Fruit fly (Drosophila melanogaster) whole organism, embryonic: ENCODE results near the gene CG7685.

ENCODE experiments used
- Atf3 ChIP-seq: fragments of 200-800 bp; sonication (Bioruptor generic); optimal IDR thresholded peaks from 3 replicates; lab custom pipeline; 2016; ENCODE audit warnings: missing biosample characterization, missing genetic modification characterization
- Blimp-1 ChIP-seq: fragments of 200-800 bp; sonication (Bioruptor generic); optimal IDR thresholded peaks from 3 replicates; lab custom pipeline; 2018; ENCODE audit warnings: missing biosample characterization, missing genetic modification characterization, mild to moderate bottlenecking, moderate library complexity, missing genetic modification reagents
- CG10209 ChIP-seq: fragments of 200-800 bp; sonication (Bioruptor generic); optimal IDR thresholded peaks from 3 replicates; lab custom pipeline; 2017; ENCODE audit warnings: missing biosample characterization, mild to moderate bottlenecking, missing genetic modification characterization, missing genetic modification reagents
- CG10543 ChIP-seq: fragments of 200-800 bp; sonication (Bioruptor generic); optimal IDR thresholded peaks from 3 replicates; lab custom pipeline; 2017; ENCODE audit warnings: missing biosample characterization, mild to moderate bottlenecking, missing genetic modification characterization, moderate library complexity
- CG11456 ChIP-seq: fragments of 200-800 bp; sonication (Bioruptor generic); IDR thresholded peaks from 3 replicates; pipeline ENCODE4 v1.3.6; 2022; ENCODE audit warnings: missing biosample characterization, missing genetic modification characterization
- CG11695 ChIP-seq: fragments of 200-800 bp; sonication (Bioruptor generic); IDR thresholded peaks from 3 replicates; pipeline ENCODE4 v1.3.6; 2022; ENCODE audit warnings: missing biosample characterization, missing genetic modification characterization
- CG12155 ChIP-seq: fragments of 200-800 bp; sonication (Bioruptor generic); optimal IDR thresholded peaks from 3 replicates; lab custom pipeline; 2016; ENCODE audit warnings: missing biosample characterization, missing genetic modification characterization
- CG12219 ChIP-seq: fragments of 200-800 bp; sonication (Bioruptor generic); optimal IDR thresholded peaks from 3 replicates; lab custom pipeline; 2018; ENCODE audit warnings: missing biosample characterization, mild to moderate bottlenecking, missing genetic modification characterization
- CG16813 ChIP-seq: fragments of 200-800 bp; sonication (Bioruptor generic); IDR thresholded peaks from 3 replicates; pipeline ENCODE4 v1.3.6; 2022; ENCODE audit warnings: missing biosample characterization, missing genetic modification characterization; ENCODE audit not compliant: partially characterized antibody
- CG16815 ChIP-seq: fragments of 200-800 bp; sonication (Bioruptor generic); optimal IDR thresholded peaks from 3 replicates; lab custom pipeline; 2017; ENCODE audit warnings: missing biosample characterization, mild to moderate bottlenecking, missing genetic modification characterization
- CG17359 ChIP-seq: fragments of 200-800 bp; sonication (Bioruptor generic); optimal IDR thresholded peaks from 3 replicates; lab custom pipeline; 2018; ENCODE audit warnings: missing biosample characterization, mild to moderate bottlenecking, missing genetic modification characterization, moderate library complexity
- CG1792 ChIP-seq: fragments of 200-800 bp; sonication (Bioruptor generic); optimal IDR thresholded peaks from 2 replicates; lab custom pipeline; 2016; ENCODE audit warnings: missing biosample characterization, missing genetic modification characterization
- CG2202 ChIP-seq: fragments of 200-800 bp; sonication (Bioruptor generic); optimal IDR thresholded peaks from 2 replicates; lab custom pipeline; 2018; ENCODE audit warnings: missing biosample characterization, mild to moderate bottlenecking, missing genetic modification characterization
- CG2678 ChIP-seq: fragments of 200-800 bp; sonication (Bioruptor generic); optimal IDR thresholded peaks from 3 replicates; lab custom pipeline; 2019; ENCODE audit warnings: missing biosample characterization, mild to moderate bottlenecking, missing genetic modification characterization, moderate library complexity
- CG2712 ChIP-seq: fragments of 200-800 bp; optimal IDR thresholded peaks from 3 replicates; lab custom pipeline; 2019; ENCODE audit warnings: missing biosample characterization, mild to moderate bottlenecking, missing genetic modification characterization, moderate library complexity
- CG30020 ChIP-seq: fragments of 200-800 bp; optimal IDR thresholded peaks from 2 replicates; lab custom pipeline; 2019; ENCODE audit warnings: missing biosample characterization, mild to moderate bottlenecking, missing genetic modification characterization, moderate library complexity
- CG30403 ChIP-seq: fragments of 200-800 bp; sonication (Bioruptor generic); optimal IDR thresholded peaks from 3 replicates; lab custom pipeline; 2016; ENCODE audit warnings: missing biosample characterization, missing genetic modification characterization
- CG34224 ChIP-seq: fragments of 200-800 bp; sonication (Bioruptor generic); IDR thresholded peaks from 3 replicates; pipeline ENCODE4 v1.3.6; 2022; ENCODE audit warnings: missing biosample characterization, missing genetic modification characterization; ENCODE audit not compliant: partially characterized antibody
- CG34422 ChIP-seq: fragments of 200-800 bp; sonication (Bioruptor generic); IDR thresholded peaks from 3 replicates; pipeline ENCODE4 v1.3.6; 2022; ENCODE audit warnings: missing biosample characterization, missing genetic modification characterization
- CG7556 ChIP-seq: fragments of 200-800 bp; sonication (Bioruptor generic); optimal IDR thresholded peaks from 2 replicates; lab custom pipeline; 2017; ENCODE audit warnings: missing biosample characterization, mild to moderate bottlenecking, missing genetic modification characterization
- CG9609 ChIP-seq: fragments of 200-800 bp; sonication (Bioruptor generic); optimal IDR thresholded peaks from 3 replicates; lab custom pipeline; 2016; ENCODE audit warnings: missing biosample characterization, missing genetic modification characterization
- CG9817 ChIP-seq: fragments of 200-800 bp; sonication (Bioruptor generic); optimal IDR thresholded peaks from 2 replicates; lab custom pipeline; 2018; ENCODE audit warnings: missing biosample characterization, mild to moderate bottlenecking, missing genetic modification characterization, moderate library complexity
- CTCF ChIP-seq: fragments of 200-800 bp; sonication (Bioruptor generic); optimal IDR thresholded peaks from 2 replicates; lab custom pipeline; 2017; ENCODE audit warnings: missing biosample characterization, mild to moderate bottlenecking, missing genetic modification characterization, moderate library complexity
- Deaf1 ChIP-seq: fragments of 200-800 bp; optimal IDR thresholded peaks from 3 replicates; lab custom pipeline; 2019; ENCODE audit warnings: missing biosample characterization, mild to moderate bottlenecking, missing genetic modification characterization, moderate library complexity
- Doc3 ChIP-seq: fragments of 200-800 bp; sonication (Bioruptor generic); IDR thresholded peaks from 3 replicates; pipeline ENCODE4 v1.3.6; 2022; ENCODE audit warnings: missing biosample characterization, missing genetic modification characterization; ENCODE audit not compliant: partially characterized antibody
- Dref ChIP-seq: fragments of 200-800 bp; sonication (Bioruptor generic); IDR thresholded peaks from 2 replicates; pipeline ENCODE4 v1.3.6; 2022; ENCODE audit warnings: missing biosample characterization, missing genetic modification characterization
- Elba2 ChIP-seq: fragments of 200-800 bp; sonication (Bioruptor generic); optimal IDR thresholded peaks from 3 replicates; lab custom pipeline; 2016; ENCODE audit warnings: missing biosample characterization, missing genetic modification characterization
- Ets65A ChIP-seq: fragments of 200-800 bp; sonication (Bioruptor generic); peaks from one replicate; lab custom pipeline; 2016; ENCODE audit warnings: missing biosample characterization, missing genetic modification characterization
- Ets97D ChIP-seq: fragments of 200-800 bp; sonication (Bioruptor generic); optimal IDR thresholded peaks from 3 replicates; lab custom pipeline; 2016; ENCODE audit warnings: missing biosample characterization, missing genetic modification characterization
- HLH3B ChIP-seq: fragments of 200-800 bp; sonication (Bioruptor generic); IDR thresholded peaks from 2 replicates; pipeline ENCODE4 v1.3.6; 2022; ENCODE audit warnings: missing biosample characterization, missing genetic modification characterization
- HmgD ChIP-seq: fragments of 200-800 bp; sonication (Bioruptor generic); optimal IDR thresholded peaks from 3 replicates; lab custom pipeline; 2016; ENCODE audit warnings: missing biosample characterization, missing genetic modification characterization
- Med ChIP-seq: fragments of 200-800 bp; sonication (Bioruptor generic); peaks from one replicate; lab custom pipeline; 2016; ENCODE audit warnings: missing biosample characterization, missing genetic modification characterization, mild to moderate bottlenecking, inconsistent platforms, moderate library complexity
- NK7.1 ChIP-seq: fragments of 200-800 bp; sonication (Bioruptor generic); optimal IDR thresholded peaks from 3 replicates; lab custom pipeline; 2016; ENCODE audit warnings: missing biosample characterization, missing genetic modification characterization
- PHDP ChIP-seq: fragments of 200-800 bp; sonication (Bioruptor generic); optimal IDR thresholded peaks from 3 replicates; lab custom pipeline; 2018; ENCODE audit warnings: missing biosample characterization, mild to moderate bottlenecking, missing genetic modification characterization, moderate library complexity
- bsh ChIP-seq, 2 experiments: fragments of 200-800 bp; sonication (Bioruptor generic); optimal IDR thresholded peaks; 2 replicates each; lab custom pipeline; 2017 to 2018; ENCODE audit warnings: mild to moderate bottlenecking in 2 of 2, missing biosample characterization in 2 of 2, missing genetic modification characterization in 2 of 2, moderate library complexity in 1 of 2
- cg ChIP-seq: fragments of 200-800 bp; sonication (Bioruptor generic); optimal IDR thresholded peaks from 3 replicates; lab custom pipeline; 2019; ENCODE audit warnings: missing biosample characterization, mild to moderate bottlenecking, missing genetic modification characterization, moderate library complexity
- dpn ChIP-seq, 2 experiments: fragments of 200-800 bp; sonication (Bioruptor generic); optimal IDR thresholded peaks; 3 replicates each; lab custom pipeline; 2016; ENCODE audit warnings: missing biosample characterization in 2 of 2, missing genetic modification characterization in 2 of 2
- exex ChIP-seq: fragments of 200-800 bp; sonication (Bioruptor generic); optimal IDR thresholded peaks from 4 replicates; lab custom pipeline; 2018; ENCODE audit warnings: missing biosample characterization, mild to moderate bottlenecking, missing genetic modification characterization, moderate library complexity
- ftz-f1 ChIP-seq: fragments of 200-800 bp; sonication (Bioruptor generic); optimal IDR thresholded peaks from 2 replicates; lab custom pipeline; 2016; ENCODE audit warnings: missing biosample characterization, missing genetic modification characterization
- gcm2 ChIP-seq: fragments of 200-800 bp; sonication (Bioruptor generic); optimal IDR thresholded peaks from 2 replicates; lab custom pipeline; 2016; ENCODE audit warnings: missing biosample characterization, missing genetic modification characterization
- h ChIP-seq: fragments of >200 bp; optimal IDR thresholded peaks from 2 replicates; lab custom pipeline; 2017
- her ChIP-seq: fragments of 200-800 bp; sonication (Bioruptor generic); optimal IDR thresholded peaks from 2 replicates; lab custom pipeline; 2016; ENCODE audit warnings: missing biosample characterization, missing genetic modification characterization
- kah ChIP-seq: fragments of 200-800 bp; sonication (Bioruptor generic); optimal IDR thresholded peaks from 2 replicates; lab custom pipeline; 2018; ENCODE audit warnings: missing biosample characterization, mild to moderate bottlenecking, missing genetic modification characterization
- lilli ChIP-seq: fragments of 200-800 bp; sonication (Bioruptor generic); optimal IDR thresholded peaks from 3 replicates; lab custom pipeline; 2016; ENCODE audit warnings: missing biosample characterization, missing genetic modification characterization
- mam ChIP-seq: fragments of 200-800 bp; sonication (Bioruptor generic); optimal IDR thresholded peaks from 3 replicates; lab custom pipeline; 2016; ENCODE audit warnings: missing biosample characterization, missing genetic modification characterization
- nerfin-2 ChIP-seq: fragments of 200-800 bp; sonication (Bioruptor generic); IDR thresholded peaks from 2 replicates; pipeline ENCODE4 v1.3.6; 2022; ENCODE audit warnings: missing biosample characterization, missing genetic modification characterization; ENCODE audit not compliant: partially characterized antibody
- sna ChIP-seq: fragments of 200-800 bp; sonication (Bioruptor generic); IDR thresholded peaks from 2 replicates; pipeline ENCODE4 v1.3.6; 2022; ENCODE audit warnings: missing biosample characterization, missing genetic modification characterization; ENCODE audit not compliant: partially characterized antibody
- ssp ChIP-seq: fragments of 200-800 bp; sonication (Bioruptor generic); IDR thresholded peaks from 2 replicates; pipeline ENCODE4 v1.3.6; 2022; ENCODE audit warnings: missing biosample characterization, missing genetic modification characterization
- stwl ChIP-seq: fragments of 200-800 bp; sonication (Bioruptor generic); optimal IDR thresholded peaks from 3 replicates; lab custom pipeline; 2018; ENCODE audit warnings: missing biosample characterization, mild to moderate bottlenecking, missing genetic modification characterization, moderate library complexity
- ttk ChIP-seq: fragments of 200-800 bp; sonication (Bioruptor generic); IDR thresholded peaks from 2 replicates; pipeline ENCODE4 v2.1.2; 2022; ENCODE audit warnings: missing biosample characterization, missing genetic modification characterization
- twi ChIP-seq: fragments of 200-800 bp; optimal IDR thresholded peaks from 2 replicates; lab custom pipeline; 2019; ENCODE audit warnings: missing biosample characterization, mild to moderate bottlenecking, missing genetic modification characterization, moderate library complexity

The CG7685 gene

DNA sequence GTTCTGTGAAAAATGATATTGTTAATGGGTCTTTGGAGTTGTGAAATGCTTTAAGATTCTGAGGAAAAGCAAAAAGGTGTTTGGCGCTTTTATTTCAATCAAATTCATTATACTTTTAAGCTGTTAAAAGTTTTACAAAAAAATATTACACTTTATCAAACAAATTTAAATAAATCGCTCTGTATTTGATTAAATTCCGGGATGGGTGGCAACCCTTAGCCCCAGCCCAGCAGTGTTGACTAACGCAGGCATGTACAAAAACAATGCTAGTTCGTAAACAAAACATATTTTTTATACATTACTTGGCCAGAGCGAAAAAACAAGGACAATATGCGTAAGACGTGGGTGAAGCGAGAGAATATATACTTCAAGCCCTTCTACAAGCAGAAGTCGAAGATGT, at the start of gene CG7685 (continued):
- TF ChIP-seq mam (GFP tag; lab: Kevin White, UChicago) (peak; percentile 76), CG16813 (GFP tag; lab: Robert Waterston, UW) (no peak), CG10209 (GFP tag; lab: Kevin White, UChicago) (peak; percentile 55), h (lab: Kevin White, UChicago) (no peak), twi (tag; lab: Kevin White, UChicago) (peak; percentile 30), gcm2 (GFP tag; lab: Kevin White, UChicago) (peak; percentile 45), CG2202 (tag; lab: Kevin White, UChicago) (peak; percentile 17), ssp (GFP tag; lab: Robert Waterston, UW) (no peak), Med (GFP tag; lab: Kevin White, UChicago) (peak; percentile 97), CG7556 (peak; percentile 61), CG9817 (peak; percentile 67), NK7.1 (GFP tag; lab: Kevin White, UChicago) (peak; percentile 5), Elba2 (GFP tag; lab: Kevin White, UChicago) (no peak), ftz-f1 (GFP tag; lab: Kevin White, UChicago) (peak; percentile 29), CTCF (peak; percentile 12), stwl (tag; lab: Kevin White, UChicago) (peak; percentile 89), ttk (GFP tag; lab: Robert Waterston, UW) (0 out of 2 replicates have a peak, but pooled peaks have one; percentile 22), CG34422 (peak; percentile 71), Ets97D (GFP tag; lab: Kevin White, UChicago) (peak; percentile 66), HmgD (GFP tag; lab: Kevin White, UChicago) (peak; percentile 56), CG11456 (GFP tag; lab: Robert Waterston, UW) (peak; percentile 72; the same call in 2 of the 3 replicates), CG11695 (0 out of 3 replicates have a peak, but pooled peaks have one; percentile 8), CG9609 (GFP tag; lab: Kevin White, UChicago) (peak; percentile 53), CG10543 (peak; percentile 78), dpn (GFP tag; optimal IDR thresholded peaks at IDR 0.05; lab: Kevin White, UChicago) (peak; percentile 65 to 66), nerfin-2 (GFP tag; lab: Robert Waterston, UW) (no peak), CG2712 (tag; lab: Kevin White, UChicago) (peak; percentile 62), exex (tag; lab: Kevin White, UChicago) (peak; percentile 39), PHDP (tag; lab: Kevin White, UChicago) (peak; percentile 76), Deaf1 (tag; lab: Kevin White, UChicago) (peak; percentile 32), lilli (GFP tag; lab: Kevin White, UChicago) (peak; percentile 82), CG1792 (GFP tag; lab: Kevin White, UChicago) (peak; percentile 20), her (peak; percentile 63), CG30020 (peak; percentile 32), Blimp-1 (GFP tag; lab: Kevin White, UChicago) (peak; percentile 38), Dref (no peak), HLH3B (GFP tag; lab: Robert Waterston, UW) (no peak; the same call in 1 of the 2 replicates), Atf3 (GFP tag; lab: Kevin White, UChicago) (peak; percentile 4), CG12219 (GFP tag; lab: Kevin White, UChicago) (peak; percentile 29), CG16815 (no peak), CG34224 (peak; percentile 24; the same call in 1 of the 3 replicates), CG30403 (GFP tag; lab: Kevin White, UChicago) (peak; percentile 69), bsh (GFP tag; optimal IDR thresholded peaks at IDR 0.05; lab: Kevin White, UChicago) (peak in 1 of 2 experiments; percentile 54), CG2678 (tag; lab: Kevin White, UChicago) (peak; percentile 68), sna (GFP tag; lab: Robert Waterston, UW) (0 out of 2 replicates have a peak, but pooled peaks have one; percentile 25), Ets65A (peak; percentile 89), kah (GFP tag; lab: Kevin White, UChicago) (peak; percentile 56), CG12155 (GFP tag; lab: Kevin White, UChicago) (peak; percentile 65), CG17359 (tag; lab: Kevin White, UChicago) (peak; percentile 63), cg (no peak), Doc3 (no peak; the same call in 2 of the 3 replicates)
